Fruit fly (Drosophila melanogaster) whole organism, pupa: ENCODE results near the gene CG13070.
A peak's percentile ranks its signal among the peaks of the same experiment; 100 is the strongest.

Experiments
- CG10348 ChIP-seq: fragments of 200-800 bp; sonication (Bioruptor generic); IDR thresholded peaks from 2 replicates; pipeline ENCODE4 v1.3.6; 2022; ENCODE audit warnings: missing biosample characterization, missing genetic modification characterization
- CG12605 ChIP-seq: fragments of 200-800 bp; sonication (Bioruptor generic); IDR thresholded peaks from 2 replicates; pipeline ENCODE4 v1.3.6; 2022; ENCODE audit warnings: missing biosample characterization, missing genetic modification characterization
- CG13204 ChIP-seq: fragments of 200-800 bp; sonication (Bioruptor generic); optimal IDR thresholded peaks from 2 replicates; lab custom pipeline; 2018; ENCODE audit warnings: missing biosample characterization, mild to moderate bottlenecking, missing genetic modification characterization, moderate library complexity
- CG14655 ChIP-seq: fragments of 200-800 bp; sonication (Bioruptor generic); optimal IDR thresholded peaks from 3 replicates; lab custom pipeline; 2017; ENCODE audit warnings: mild to moderate bottlenecking, missing biosample characterization, missing genetic modification reagents, missing genetic modification characterization
- CG15710 ChIP-seq: fragments of 200-800 bp; sonication (Bioruptor generic); optimal IDR thresholded peaks from 2 replicates; lab custom pipeline; 2018; ENCODE audit warnings: missing biosample characterization, mild to moderate bottlenecking, missing genetic modification characterization, moderate library complexity
- CG17806 ChIP-seq: fragments of 200-800 bp; sonication (Bioruptor generic); optimal IDR thresholded peaks from 2 replicates; lab custom pipeline; 2018; ENCODE audit warnings: missing biosample characterization, mild to moderate bottlenecking, missing genetic modification characterization, moderate library complexity
- CG32121 ChIP-seq: fragments of 200-800 bp; sonication (Bioruptor generic); IDR thresholded peaks from 2 replicates; pipeline ENCODE4 v1.3.6; 2022; ENCODE audit warnings: missing biosample characterization, missing genetic modification characterization
- CG34367 ChIP-seq: fragments of 200-800 bp; sonication (Bioruptor generic); optimal IDR thresholded peaks from 2 replicates; lab custom pipeline; 2018; ENCODE audit warnings: missing biosample characterization, mild to moderate bottlenecking, missing genetic modification characterization
- CG4496 ChIP-seq: fragments of 200-800 bp; sonication (Bioruptor generic); IDR thresholded peaks from 3 replicates; pipeline ENCODE4 v1.3.6; 2022; ENCODE audit warnings: missing biosample characterization, missing genetic modification characterization
- CG8159 ChIP-seq: fragments of 200-800 bp; sonication (Bioruptor generic); optimal IDR thresholded peaks from 3 replicates; lab custom pipeline; 2018; ENCODE audit warnings: missing biosample characterization, mild to moderate bottlenecking, missing genetic modification characterization, moderate library complexity
- CG8301 ChIP-seq: fragments of 200-800 bp; sonication (Bioruptor generic); optimal IDR thresholded peaks from 2 replicates; lab custom pipeline; 2018; ENCODE audit warnings: missing biosample characterization, mild to moderate bottlenecking, missing genetic modification characterization
- CG9948 ChIP-seq: fragments of 200-800 bp; sonication (Bioruptor generic); optimal IDR thresholded peaks from 2 replicates; lab custom pipeline; 2018; ENCODE audit warnings: missing biosample characterization, mild to moderate bottlenecking, missing genetic modification characterization, moderate library complexity
- D1 ChIP-seq: fragments of 200-800 bp; sonication (Bioruptor generic); optimal IDR thresholded peaks from 2 replicates; lab custom pipeline; 2018; ENCODE audit warnings: missing biosample characterization, mild to moderate bottlenecking, missing genetic modification characterization, moderate library complexity
- EcR ChIP-seq: fragments of 200-800 bp; sonication (Bioruptor generic); optimal IDR thresholded peaks from 3 replicates; lab custom pipeline; 2019; ENCODE audit warnings: missing biosample characterization, missing genetic modification characterization, mild to moderate bottlenecking, moderate library complexity, missing genetic modification reagents
- Ets98B ChIP-seq: fragments of 200-800 bp; sonication (Bioruptor generic); IDR thresholded peaks from 2 replicates; pipeline ENCODE4 v1.3.6; 2022; ENCODE audit warnings: missing biosample characterization, missing genetic modification characterization
- Pif1A ChIP-seq: fragments of 200-800 bp; sonication (Bioruptor generic); optimal IDR thresholded peaks from 3 replicates; lab custom pipeline; 2016; ENCODE audit warnings: missing biosample characterization, missing genetic modification characterization
- Pif1B ChIP-seq: fragments of 200-800 bp; sonication (Bioruptor generic); optimal IDR thresholded peaks from 3 replicates; lab custom pipeline; 2016; ENCODE audit warnings: missing biosample characterization, missing genetic modification characterization
- Snoo ChIP-seq: fragments of 200-800 bp; sonication (Bioruptor generic); optimal IDR thresholded peaks from 3 replicates; lab custom pipeline; 2017; ENCODE audit warnings: missing biosample characterization, mild to moderate bottlenecking, missing genetic modification characterization, inconsistent platforms
- fd96Ca ChIP-seq: fragments of 200-800 bp; sonication (Bioruptor generic); IDR thresholded peaks from 3 replicates; pipeline ENCODE4 v1.3.6; 2022; ENCODE audit warnings: missing biosample characterization, missing genetic modification characterization
- gl ChIP-seq: fragments of 200-800 bp; sonication (Bioruptor generic); optimal IDR thresholded peaks from 2 replicates; lab custom pipeline; 2018; ENCODE audit warnings: missing biosample characterization, mild to moderate bottlenecking, missing genetic modification characterization
- rn ChIP-seq: fragments of 200-800 bp; sonication (Bioruptor generic); IDR thresholded peaks from 2 replicates; pipeline ENCODE4 v1.3.6; 2022; ENCODE audit warnings: missing biosample characterization, missing genetic modification characterization

The CG13070 gene

dm6 chr3L:16261505-16261904, 1.6 kb upstream of the CG13070 start, which contains the start of gene CG34247:
Gene CG34247, minus strand, starts transcription at chr3L:16261605.
- TF ChIP-seq Snoo (tag; lab: Kevin White, UChicago): no peak
- peak; percentile 15 for TF ChIP-seq EcR (GFP tag; lab: Kevin White, UChicago)
- no peak for TF ChIP-seq Ets98B
- TF ChIP-seq, all 21 proteins: peak for 1

- TF ChIP-seq CG17806 (tag; lab: Kevin White, UChicago) (no peak), D1 (tag; lab: Kevin White, UChicago) (no peak), Snoo (tag; lab: Kevin White, UChicago) (no peak), CG15710 (tag; lab: Kevin White, UChicago) (no peak), CG12605 (GFP tag; lab: Robert Waterston, UW) (no peak), CG8301 (tag; lab: Kevin White, UChicago) (no peak), CG13204 (GFP tag; lab: Kevin White, UChicago) (no peak), CG10348 (GFP tag; lab: Robert Waterston, UW) (no peak), Pif1B (GFP tag; lab: Kevin White, UChicago) (no peak), Pif1A (GFP tag; lab: Kevin White, UChicago) (no peak)
These were observed 703 bp upstream of the CG13070 start, which contains the start of gene CG13071 for dm6 chr3L:16262440-16262839. Gene CG13071, plus strand, starts transcription at chr3L:16262740.

dm6 chr3L:16265000-16265399, 1.9 kb downstream of the CG13070 start, which contains the start of the genes CG13051 and CG13069:
Gene CG13051, minus strand, starts transcription at chr3L:16265100.
Gene CG13069, plus strand, starts transcription at chr3L:16265385.
- TF ChIP-seq CG15710 (tag; lab: Kevin White, UChicago): no peak

- TF ChIP-seq D1 (tag; lab: Kevin White, UChicago) (no peak), CG12605 (GFP tag; lab: Robert Waterston, UW) (no peak), CG13204 (GFP tag; lab: Kevin White, UChicago) (no peak), CG17806 (tag; lab: Kevin White, UChicago) (peak; percentile 57), Pif1B (GFP tag; lab: Kevin White, UChicago) (peak; percentile 10), CG8159 (tag; lab: Kevin White, UChicago) (peak; percentile 75), CG10348 (GFP tag; lab: Robert Waterston, UW) (no peak), Pif1A (GFP tag; lab: Kevin White, UChicago) (peak; percentile 22), CG4496 (GFP tag; lab: Robert Waterston, UW) (no peak; the same call in 2 of the 3 replicates), CG34367 (peak; percentile 45), CG32121 (GFP tag; lab: Robert Waterston, UW) (no peak), CG15710 (tag; lab: Kevin White, UChicago) (peak; percentile 73), fd96Ca (GFP tag; lab: Robert Waterston, UW) (no peak), Ets98B (no peak), CG8301 (tag; lab: Kevin White, UChicago) (peak; percentile 45), EcR (GFP tag; lab: Kevin White, UChicago) (no peak), CG9948 (tag; lab: Kevin White, UChicago) (peak; percentile 53), rn (GFP tag; lab: Robert Waterston, UW) (no peak), gl (tag; lab: Kevin White, UChicago) (peak; percentile 12), Snoo (tag; lab: Kevin White, UChicago) (no peak), CG14655 (GFP tag; lab: Kevin White, UChicago) (peak; percentile 65)
- TF ChIP-seq, all 21 proteins: peak for 10
These were observed 5.1 kb downstream of the CG13070 start, which contains the start of gene CG4950 for dm6 chr3L:16268106-16268733. Gene CG4950, minus strand, starts transcription at chr3L:16268156.

- TF ChIP-seq gl (tag; lab: Kevin White, UChicago) (no peak), CG32121 (GFP tag; lab: Robert Waterston, UW) (no peak)
These were observed 5.9 kb downstream of the CG13070 start, which contains the start of gene CG13068 for dm6 chr3L:16269092-16269491. Gene CG13068, plus strand, starts transcription at chr3L:16269392.

dm6 chr3L:16270802-16271332, 7.7 kb downstream of the CG13070 start, which contains the start of the genes CG34248 and CG13067:
Gene CG34248, minus strand, starts transcription at chr3L:16270902.
Gene CG13067, plus strand, starts transcription at chr3L:16271282.
- TF ChIP-seq Pif1B (GFP tag; lab: Kevin White, UChicago) (no peak), fd96Ca (GFP tag; lab: Robert Waterston, UW) (no peak), CG15710 (tag; lab: Kevin White, UChicago) (no peak), CG10348 (GFP tag; lab: Robert Waterston, UW) (no peak), CG8301 (tag; lab: Kevin White, UChicago) (no peak), CG12605 (GFP tag; lab: Robert Waterston, UW) (no peak), Ets98B (no peak), CG32121 (GFP tag; lab: Robert Waterston, UW) (no peak), gl (tag; lab: Kevin White, UChicago) (no peak), D1 (tag; lab: Kevin White, UChicago) (no peak), CG4496 (GFP tag; lab: Robert Waterston, UW) (no peak), CG13204 (GFP tag; lab: Kevin White, UChicago) (no peak)
